Worm (Caenorhabditis elegans) whole organism, L2 larva: ENCODE measurements around the gene ttr-35.

Source experiments
- aly-2 ChIP-seq: fragments of 150-350 bp; optimal IDR thresholded peaks from 2 replicates; lab custom pipeline; 2014; ENCODE audit warnings: missing biosample characterization, missing genetic modification characterization
- ama-1 ChIP-seq: fragments of 150-350 bp; optimal IDR thresholded peaks from 2 replicates; lab custom pipeline; 2018; ENCODE audit warnings: inconsistent platforms
- dmd-4 ChIP-seq: sonication (generic microtip); optimal IDR thresholded peaks from 2 replicates; lab custom pipeline; 2017; ENCODE audit warnings: missing biosample characterization, missing genetic modification characterization
- elt-1 ChIP-seq: fragments of 150-350 bp; optimal IDR thresholded peaks from 2 replicates; lab custom pipeline; 2014; ENCODE audit warnings: missing biosample characterization, missing genetic modification characterization
- lin-13 ChIP-seq: fragments of 150-350 bp; optimal IDR thresholded peaks from 2 replicates; lab custom pipeline; 2014; ENCODE audit warnings: missing biosample characterization, missing genetic modification reagents, missing genetic modification characterization
- mdl-1 ChIP-seq, 2 experiments: fragments of 150-350 bp in 1 of 2; sonication (generic microtip) in 1 of 2; optimal IDR thresholded peaks; 2 replicates each; lab custom pipeline; 2017; ENCODE audit warnings: missing biosample characterization in 2 of 2, missing genetic modification characterization in 2 of 2
- nhr-11 ChIP-seq: fragments of 150-350 bp; optimal IDR thresholded peaks from 2 replicates; lab custom pipeline; 2014; ENCODE audit warnings: missing biosample characterization, missing genetic modification characterization
- nhr-237 ChIP-seq: fragments of 150-350 bp; optimal IDR thresholded peaks from 2 replicates; lab custom pipeline; 2014; ENCODE audit warnings: missing biosample characterization, missing genetic modification characterization
- nhr-77 ChIP-seq: fragments of 150-350 bp; optimal IDR thresholded peaks from 2 replicates; lab custom pipeline; 2014; ENCODE audit warnings: missing biosample characterization, missing genetic modification characterization
- skn-1 ChIP-seq: sonication (generic microtip); optimal IDR thresholded peaks from 2 replicates; lab custom pipeline; 2017; ENCODE audit warnings: missing biosample characterization, missing genetic modification characterization
- snpc-4 ChIP-seq: fragments of 150-350 bp; optimal IDR thresholded peaks from 2 replicates; lab custom pipeline; 2014; ENCODE audit warnings: missing biosample characterization, missing genetic modification characterization
- zag-1 ChIP-seq: fragments of 150-350 bp; optimal IDR thresholded peaks from 2 replicates; lab custom pipeline; 2014; ENCODE audit warnings: missing biosample characterization, missing genetic modification characterization

- no peak for TF ChIP-seq dmd-4 (tag; lab: Kevin White, UChicago)
- no peak for TF ChIP-seq snpc-4 (tag; lab: Kevin White, UChicago)
- TF ChIP-seq lin-13 (GFP tag; lab: Kevin White, UChicago): no peak
- TF ChIP-seq mdl-1 (tag; optimal IDR thresholded peaks at IDR 0.05; lab: Kevin White, UChicago): no peak
- no peak for TF ChIP-seq zag-1 (tag; lab: Kevin White, UChicago)
- TF ChIP-seq ama-1 (lab: Kevin White, UChicago): no peak
- TF ChIP-seq nhr-237 (tag; lab: Kevin White, UChicago): no peak
- TF ChIP-seq aly-2 (tag; lab: Kevin White, UChicago): no peak
- no peak for TF ChIP-seq skn-1 (tag; lab: Kevin White, UChicago)
- TF ChIP-seq elt-1 (tag; lab: Kevin White, UChicago): no peak
- TF ChIP-seq nhr-77 (tag; lab: Kevin White, UChicago): no peak
- TF ChIP-seq nhr-11 (tag; lab: Kevin White, UChicago): no peak
These were observed 41.5 kb downstream of the ttr-35 start for ce11 chrX:6553634-6554033.
